Worm (Caenorhabditis elegans): ENCODE data around the gene F53A3.1.

Gene F53A3.1

DNA sequence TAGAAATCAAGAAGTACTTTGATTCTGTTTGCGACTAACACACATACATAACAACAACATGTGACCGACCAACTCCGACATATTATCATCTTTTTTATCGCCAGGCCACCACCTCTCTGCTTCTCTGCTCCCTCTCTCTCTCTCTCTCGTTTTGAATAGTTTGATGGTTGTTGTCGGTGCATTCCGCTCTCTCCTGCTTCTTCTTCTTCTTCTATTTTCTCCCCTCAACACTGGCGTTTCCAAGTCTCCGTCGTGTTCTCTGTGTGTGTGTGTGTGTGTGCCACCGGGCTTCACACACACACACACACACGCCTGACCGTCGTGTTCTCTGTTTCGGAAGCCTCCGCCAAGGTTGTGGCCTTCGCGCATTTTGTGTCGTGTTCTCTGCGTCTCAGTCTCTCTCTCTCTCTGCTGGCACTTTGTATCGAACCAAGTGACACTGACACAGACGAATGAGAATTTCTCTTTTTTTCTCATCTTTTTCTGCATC, 18.3 kb downstream of the F53A3.1 start (continued):
- TF ChIP-seq athp-1 (tag; optimal IDR thresholded peaks at IDR 0.05) (peak; percentile 67), lag-1 (GFP tag; IDR thresholded peaks at IDR 0.05) (peak; percentile 80; the same call in 1 of the 2 replicates), efl-1 (GFP tag; optimal IDR thresholded peaks at IDR 0.05) (no peak), B0336.3 (GFP tag; IDR thresholded peaks at IDR 0.05) (peak; percentile 96), lin-40 (tag; optimal IDR thresholded peaks at IDR 0.05) (peak; percentile 98), F55B11.4 (tag; optimal IDR thresholded peaks at IDR 0.05; ENCODE audit: borderline replicate concordance, insufficient read depth) (no peak), ztf-28 (GFP tag; IDR thresholded peaks at IDR 0.05) (no peak), D2030.7 (GFP tag; IDR thresholded peaks at IDR 0.05) (no peak), tlf-1 (GFP tag; optimal IDR thresholded peaks at IDR 0.05) (peak; percentile 91), snpc-1.3 (tag; optimal IDR thresholded peaks at IDR 0.05; ENCODE audit: insufficient read depth) (no peak), rcor-1 (GFP tag; IDR thresholded peaks at IDR 0.05) (peak; percentile 28; the same call in 1 of the 2 replicates), ztf-25 (GFP tag; IDR thresholded peaks at IDR 0.05) (no peak), sdz-38 (tag; optimal IDR thresholded peaks at IDR 0.05) (no peak), attf-3 (GFP tag; conservative IDR thresholded peaks at IDR 0.05) (no peak), snpc-1.1 (tag; optimal IDR thresholded peaks at IDR 0.05; ENCODE audit: insufficient read depth) (no peak), nhr-80 (tag; optimal IDR thresholded peaks at IDR 0.05) (peak; percentile 100), lin-26 (GFP tag; IDR thresholded peaks at IDR 0.05) (0 out of 2 replicates have a peak, but pooled peaks have one; percentile 77), B0035.1 (tag; optimal IDR thresholded peaks at IDR 0.05) (peak; percentile 84), C06A6.2 (GFP tag; conservative IDR thresholded peaks at IDR 0.05) (peak; percentile 93), nhr-90 (tag; optimal IDR thresholded peaks at IDR 0.05) (peak; percentile 89), F22D6.2 (tag; optimal IDR thresholded peaks at IDR 0.05) (peak; percentile 97), pha-4 (tag; optimal IDR thresholded peaks at IDR 0.05) (peak; percentile 88), unc-130 (GFP tag; optimal IDR thresholded peaks at IDR 0.05) (no peak), bed-1 (GFP tag; IDR thresholded peaks at IDR 0.05) (no peak), ekl-4 (GFP tag; IDR thresholded peaks at IDR 0.05) (0 out of 2 replicates have a peak, but pooled peaks have one; percentile 55), Y53G8AR.9 (GFP tag; conservative IDR thresholded peaks at IDR 0.05) (no peak), madf-10 (tag; optimal IDR thresholded peaks at IDR 0.05) (peak; percentile 94), somi-1 (GFP tag; optimal IDR thresholded peaks at IDR 0.05) (peak; percentile 99), F49E8.2 (tag; optimal IDR thresholded peaks at IDR 0.05; ENCODE audit: insufficient read depth) (no peak), ets-4 (GFP tag; optimal IDR thresholded peaks at IDR 0.05) (peak; percentile 87), F57C9.4 (tag; optimal IDR thresholded peaks at IDR 0.05) (no peak), dpff-1 (tag; optimal IDR thresholded peaks at IDR 0.05) (no peak), hrde-1 (tag; optimal IDR thresholded peaks at IDR 0.05; ENCODE audit: borderline replicate concordance) (no peak), die-1 (tag; optimal IDR thresholded peaks at IDR 0.05) (peak; percentile 79), F10E7.11 (tag; optimal IDR thresholded peaks at IDR 0.05) (no peak), hsf-1 (GFP tag; IDR thresholded peaks at IDR 0.05) (no peak), snpc-3.4 (tag; optimal IDR thresholded peaks at IDR 0.05) (no peak), cebp-2 (GFP tag; IDR thresholded peaks at IDR 0.05) (no peak), K11D2.4 (GFP tag; IDR thresholded peaks at IDR 0.05) (peak; percentile 91), gei-17 (GFP tag; optimal IDR thresholded peaks at IDR 0.05) (peak; percentile 84), akir-1 (GFP tag; optimal IDR thresholded peaks at IDR 0.05) (no peak), aptf-3 (GFP tag; IDR thresholded peaks at IDR 0.05) (no peak), aptf-2 (GFP tag; conservative IDR thresholded peaks at IDR 0.05) (no peak), nhr-179 (tag; optimal IDR thresholded peaks at IDR 0.05) (no peak), sptf-2 (GFP tag; optimal IDR thresholded peaks at IDR 0.05) (no peak), hmg-1.2 (GFP tag; IDR thresholded peaks at IDR 0.05) (peak; percentile 79)
